Worm (Caenorhabditis elegans) whole organism, late embryonic: ENCODE results near the gene F57G12.1.

Experiments used
- C08G9.2 ChIP-seq: sonication (generic microtip); optimal IDR thresholded peaks from 2 replicates; lab custom pipeline; 2016; ENCODE audit warnings: mild to moderate bottlenecking, missing genetic modification characterization, moderate library complexity, missing compliant biosample characterization
- C38D4.7 ChIP-seq: fragments of 200-800 bp; sonication (Bioruptor generic); optimal IDR thresholded peaks from 2 replicates; lab custom pipeline; 2018; ENCODE audit warnings: mild to moderate bottlenecking, missing genetic modification characterization, moderate library complexity, missing compliant biosample characterization
- K09A11.1 ChIP-seq: sonication (generic microtip); optimal IDR thresholded peaks from 2 replicates; lab custom pipeline; 2017; ENCODE audit warnings: antibody characterized with exemption, mild to moderate bottlenecking, missing genetic modification characterization, missing compliant biosample characterization; ENCODE audit not compliant: insufficient read depth
- T23F11.4 ChIP-seq: fragments of 200-800 bp; sonication (Bioruptor generic); optimal IDR thresholded peaks from 2 replicates; lab custom pipeline; 2018; ENCODE audit warnings: mild to moderate bottlenecking, missing genetic modification characterization, missing compliant biosample characterization
- Y22D7AL.16 ChIP-seq: sonication (generic microtip); optimal IDR thresholded peaks from 2 replicates; lab custom pipeline; 2016; ENCODE audit warnings: missing genetic modification characterization, missing compliant biosample characterization
- ama-1 ChIP-seq: fragments of 150-350 bp; optimal IDR thresholded peaks from 2 replicates; lab custom pipeline; 2014
- ceh-14 ChIP-seq: sonication (generic microtip); optimal IDR thresholded peaks from 2 replicates; lab custom pipeline; 2016; ENCODE audit warnings: missing genotype, missing genetic modification characterization, missing compliant biosample characterization
- ceh-19 ChIP-seq: fragments of 200-800 bp; sonication (Bioruptor generic); optimal IDR thresholded peaks from 2 replicates; lab custom pipeline; 2018; ENCODE audit warnings: mild to moderate bottlenecking, missing genetic modification characterization, missing compliant biosample characterization
- ceh-2 ChIP-seq: sonication (generic microtip); optimal IDR thresholded peaks from 2 replicates; lab custom pipeline; 2016; ENCODE audit warnings: missing genotype, missing genetic modification characterization, missing compliant biosample characterization
- ceh-30 ChIP-seq: fragments of 150-350 bp; optimal IDR thresholded peaks from 2 replicates; lab custom pipeline; 2014; ENCODE audit warnings: missing biosample characterization, missing genetic modification characterization
- ceh-31 ChIP-seq: sonication (generic microtip); optimal IDR thresholded peaks from 2 replicates; lab custom pipeline; 2016; ENCODE audit warnings: missing genetic modification characterization, missing compliant biosample characterization
- ceh-45 ChIP-seq: fragments of 200-800 bp; sonication (Bioruptor generic); IDR thresholded peaks from 2 replicates; pipeline ENCODE4 v1.3.6; 2022; ENCODE audit warnings: missing genetic modification reagents, missing genetic modification characterization, missing compliant biosample characterization
- ceh-6 ChIP-seq: fragments of 200-800 bp; sonication (Bioruptor generic); optimal IDR thresholded peaks from 2 replicates; lab custom pipeline; 2018; ENCODE audit warnings: mild to moderate bottlenecking, missing genetic modification characterization, missing compliant biosample characterization
- che-1 ChIP-seq: sonication (generic microtip); optimal IDR thresholded peaks from 2 replicates; lab custom pipeline; 2016; ENCODE audit warnings: mild to moderate bottlenecking, missing genetic modification characterization, missing compliant biosample characterization
- dve-1 ChIP-seq: sonication (generic microtip); optimal IDR thresholded peaks from 2 replicates; lab custom pipeline; 2017; ENCODE audit warnings: antibody characterized with exemption, mild to moderate bottlenecking, missing genetic modification characterization, missing compliant biosample characterization
- elt-2 ChIP-seq: sonication (generic microtip); optimal IDR thresholded peaks from 2 replicates; lab custom pipeline; 2016; ENCODE audit warnings: missing genetic modification reagents, missing genetic modification characterization, missing compliant biosample characterization
- elt-4 ChIP-seq: sonication (generic microtip); optimal IDR thresholded peaks from 2 replicates; lab custom pipeline; 2016; ENCODE audit warnings: missing genetic modification characterization, missing compliant biosample characterization
- ets-4 ChIP-seq: sonication (generic microtip); optimal IDR thresholded peaks from 2 replicates; lab custom pipeline; 2016; ENCODE audit warnings: missing genetic modification characterization, missing compliant biosample characterization
- eyg-1 ChIP-seq: sonication (generic microtip); optimal IDR thresholded peaks from 2 replicates; lab custom pipeline; 2016; ENCODE audit warnings: missing genotype, missing genetic modification characterization, missing compliant biosample characterization
- fax-1 ChIP-seq: sonication (generic microtip); optimal IDR thresholded peaks from 2 replicates; lab custom pipeline; 2016; ENCODE audit warnings: missing genotype, missing genetic modification characterization, missing compliant biosample characterization
- fkh-10 ChIP-seq: fragments of 150-350 bp; optimal IDR thresholded peaks from 2 replicates; lab custom pipeline; 2014; ENCODE audit warnings: missing biosample characterization, missing genetic modification reagents, missing genetic modification characterization
- gmeb-2 ChIP-seq: sonication (generic microtip); optimal IDR thresholded peaks from 2 replicates; lab custom pipeline; 2016; ENCODE audit warnings: missing genetic modification characterization, inconsistent platforms, missing compliant biosample characterization
- hlh-13 ChIP-seq: fragments of 200-800 bp; sonication (Bioruptor generic); optimal IDR thresholded peaks from 2 replicates; lab custom pipeline; 2018; ENCODE audit warnings: mild to moderate bottlenecking, missing genetic modification characterization, missing compliant biosample characterization
- hlh-15 ChIP-seq: sonication (generic microtip); optimal IDR thresholded peaks from 2 replicates; lab custom pipeline; 2016; ENCODE audit warnings: missing genetic modification characterization, missing compliant biosample characterization
- hlh-30 ChIP-seq: sonication (generic microtip); optimal IDR thresholded peaks from 2 replicates; lab custom pipeline; 2017; ENCODE audit warnings: antibody characterized with exemption, missing genetic modification characterization, missing compliant biosample characterization; ENCODE audit not compliant: insufficient read depth
- hlh-6 ChIP-seq: sonication (generic microtip); optimal IDR thresholded peaks from 2 replicates; lab custom pipeline; 2016; ENCODE audit warnings: missing genotype, missing genetic modification characterization, missing compliant biosample characterization
- hlh-8 ChIP-seq: sonication (generic microtip); optimal IDR thresholded peaks from 2 replicates; lab custom pipeline; 2016; ENCODE audit warnings: missing genotype, missing genetic modification characterization, missing compliant biosample characterization
- lim-6 ChIP-seq: sonication (generic microtip); optimal IDR thresholded peaks from 2 replicates; lab custom pipeline; 2016; ENCODE audit warnings: missing genetic modification characterization, missing compliant biosample characterization
- madf-2 ChIP-seq: sonication (generic microtip); optimal IDR thresholded peaks from 2 replicates; lab custom pipeline; 2017; ENCODE audit warnings: missing genetic modification characterization, missing compliant biosample characterization
- mec-3 ChIP-seq: sonication (generic microtip); optimal IDR thresholded peaks from 2 replicates; lab custom pipeline; 2016; ENCODE audit warnings: borderline replicate concordance, missing genetic modification characterization, missing compliant biosample characterization
- nhr-232 ChIP-seq: sonication (generic microtip); optimal IDR thresholded peaks from 2 replicates; lab custom pipeline; 2016; ENCODE audit warnings: missing genetic modification characterization, missing compliant biosample characterization
- npax-4 ChIP-seq: sonication (generic microtip); optimal IDR thresholded peaks from 2 replicates; lab custom pipeline; 2016; ENCODE audit warnings: missing genetic modification characterization, missing compliant biosample characterization
- pag-3 ChIP-seq: sonication (generic microtip); optimal IDR thresholded peaks from 2 replicates; lab custom pipeline; 2016; ENCODE audit warnings: missing compliant biosample characterization, missing genetic modification characterization, borderline replicate concordance
- pha-4 ChIP-seq: fragments of 150-350 bp; optimal IDR thresholded peaks from 2 replicates; lab custom pipeline; 2018; ENCODE audit warnings: missing biosample characterization, missing genetic modification reagents, missing genetic modification characterization
- pqm-1 ChIP-seq: sonication (generic microtip); optimal IDR thresholded peaks from 2 replicates; lab custom pipeline; 2016; ENCODE audit warnings: missing genetic modification characterization, missing compliant biosample characterization
- pros-1 ChIP-seq: fragments of 150-350 bp; optimal IDR thresholded peaks from 2 replicates; lab custom pipeline; 2014; ENCODE audit warnings: missing biosample characterization, missing genetic modification reagents, missing genetic modification characterization
- ref-2 ChIP-seq: sonication (generic microtip); optimal IDR thresholded peaks from 2 replicates; lab custom pipeline; 2016; ENCODE audit warnings: missing genetic modification characterization, missing compliant biosample characterization
- rnt-1 ChIP-seq: sonication (generic microtip); optimal IDR thresholded peaks from 2 replicates; lab custom pipeline; 2016; ENCODE audit warnings: missing genetic modification characterization, missing compliant biosample characterization
- sox-2 ChIP-seq: fragments of 200-800 bp; sonication (Bioruptor generic); IDR thresholded peaks from 2 replicates; pipeline ENCODE4 v1.3.6; 2022; ENCODE audit warnings: missing genetic modification reagents, missing genetic modification characterization, missing compliant biosample characterization
- sox-4 ChIP-seq: sonication (generic microtip); optimal IDR thresholded peaks from 2 replicates; lab custom pipeline; 2017; ENCODE audit warnings: mild to moderate bottlenecking, missing genetic modification characterization, inconsistent platforms, missing compliant biosample characterization
- tbx-2 ChIP-seq: sonication (generic microtip); optimal IDR thresholded peaks from 2 replicates; lab custom pipeline; 2016; ENCODE audit warnings: missing genetic modification characterization, missing compliant biosample characterization
- tbx-7 ChIP-seq: sonication (generic microtip); optimal IDR thresholded peaks from 2 replicates; lab custom pipeline; 2016; ENCODE audit warnings: missing genotype, missing genetic modification characterization, missing compliant biosample characterization
- unc-42 ChIP-seq: sonication (generic microtip); optimal IDR thresholded peaks from 2 replicates; lab custom pipeline; 2016; ENCODE audit warnings: missing genotype, missing genetic modification characterization, missing compliant biosample characterization
- unc-55 ChIP-seq: sonication (generic microtip); optimal IDR thresholded peaks from 2 replicates; lab custom pipeline; 2017; ENCODE audit warnings: missing biosample characterization, missing genetic modification reagents, missing genetic modification characterization
- unc-86 ChIP-seq: sonication (generic microtip); optimal IDR thresholded peaks from 2 replicates; lab custom pipeline; 2016; ENCODE audit warnings: missing genetic modification characterization, missing compliant biosample characterization
- ztf-16 ChIP-seq: sonication (generic microtip); optimal IDR thresholded peaks from 2 replicates; lab custom pipeline; 2017; ENCODE audit warnings: missing genetic modification characterization, missing compliant biosample characterization

The F57G12.1 gene

DNA sequence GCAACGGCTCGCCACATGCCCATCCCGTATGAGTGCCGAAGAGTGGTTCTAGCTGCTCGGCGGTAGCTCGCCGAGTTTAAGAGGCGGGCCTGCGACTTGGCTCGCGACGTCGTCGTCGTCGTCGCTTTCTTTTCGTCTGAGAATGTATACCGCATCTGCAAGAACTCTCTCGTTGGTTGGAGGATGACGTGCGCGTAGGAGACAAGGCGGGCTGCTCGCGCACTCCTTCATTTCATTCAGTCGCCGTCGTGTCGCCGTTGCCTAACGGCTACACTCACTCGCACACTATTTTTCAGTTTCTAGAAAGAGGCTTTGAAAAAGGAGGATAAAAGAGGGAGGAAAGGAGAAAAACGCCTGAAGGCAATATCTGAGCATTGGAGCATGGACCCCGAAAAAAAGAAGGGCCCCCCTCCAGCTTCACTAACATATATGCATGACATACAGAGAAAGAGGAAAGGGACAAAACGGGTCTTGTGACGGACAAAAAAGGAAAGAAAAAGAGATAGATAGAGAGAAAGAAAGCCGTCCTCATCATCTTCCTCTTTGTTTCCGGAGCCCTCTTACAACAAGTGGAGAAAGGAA is 34.1 kb upstream of the F57G12.1 start (continued):
- TF ChIP-seq eyg-1 (no peak), fkh-10 (GFP tag; lab: Kevin White, UChicago) (no peak), ceh-31 (tag; lab: Kevin White, UChicago) (peak; percentile 67), T23F11.4 (GFP tag; lab: Kevin White, UChicago) (no peak), ceh-19 (GFP tag; lab: Kevin White, UChicago) (no peak), pros-1 (no peak), ets-4 (tag; lab: Kevin White, UChicago) (no peak), pha-4 (no peak), hlh-8 (tag; lab: Kevin White, UChicago) (no peak), ceh-14 (tag; lab: Kevin White, UChicago) (peak; percentile 40), hlh-15 (no peak), nhr-232 (tag; lab: Kevin White, UChicago) (no peak), mec-3 (tag; lab: Kevin White, UChicago) (peak; percentile 5), tbx-2 (peak; percentile 64), ztf-16 (tag; lab: Kevin White, UChicago) (no peak), che-1 (tag; lab: Kevin White, UChicago) (no peak), ceh-6 (no peak), ama-1 (lab: Kevin White, UChicago) (no peak), tbx-7 (tag; lab: Kevin White, UChicago) (no peak), pqm-1 (tag; lab: Kevin White, UChicago) (no peak), K09A11.1 (tag; lab: Kevin White, UChicago) (no peak), hlh-13 (GFP tag; lab: Kevin White, UChicago) (no peak), fax-1 (tag; lab: Kevin White, UChicago) (no peak), hlh-30 (tag; lab: Kevin White, UChicago) (peak; percentile 41), ceh-30 (tag; lab: Kevin White, UChicago) (no peak), ceh-45 (GFP tag; lab: Robert Waterston, UW) (no peak), gmeb-2 (no peak), ceh-2 (tag; lab: Kevin White, UChicago) (no peak), Y22D7AL.16 (tag; lab: Kevin White, UChicago) (no peak), hlh-6 (no peak), pag-3 (no peak), C08G9.2 (tag; lab: Kevin White, UChicago) (peak; percentile 35), C38D4.7 (GFP tag; lab: Kevin White, UChicago) (no peak), madf-2 (peak; percentile 94), npax-4 (tag; lab: Kevin White, UChicago) (no peak), dve-1 (tag; lab: Kevin White, UChicago) (no peak), unc-42 (peak; percentile 54), sox-4 (tag; lab: Kevin White, UChicago) (peak; percentile 11), sox-2 (GFP tag; lab: Robert Waterston, UW) (no peak), rnt-1 (tag; lab: Kevin White, UChicago) (no peak), elt-2 (tag; lab: Kevin White, UChicago) (no peak), unc-55 (GFP tag; lab: Kevin White, UChicago) (no peak), lim-6 (tag; lab: Kevin White, UChicago) (no peak), elt-4 (tag; lab: Kevin White, UChicago) (no peak), ref-2 (tag; lab: Kevin White, UChicago) (no peak), unc-86 (tag; lab: Kevin White, UChicago) (peak; percentile 48)
